Worm (Caenorhabditis elegans) whole organism, mixed stage, embryonic: ENCODE data around the gene atf-6.

ENCODE experiments used
- M03D4.4 ChIP-seq: sonication (generic microtip); optimal IDR thresholded peaks from 2 replicates; lab custom pipeline; 2017; ENCODE audit warnings: mild to moderate bottlenecking, missing genetic modification characterization, missing compliant biosample characterization
- bed-3 ChIP-seq: fragments of 200-800 bp; sonication (Bioruptor generic); optimal IDR thresholded peaks from 3 replicates; lab custom pipeline; 2018; ENCODE audit warnings: mild to moderate bottlenecking, missing genetic modification characterization, moderate library complexity, missing compliant biosample characterization
- blmp-1 ChIP-seq: fragments of 150-350 bp; optimal IDR thresholded peaks from 2 replicates; lab custom pipeline; 2014; ENCODE audit warnings: missing biosample characterization, missing genetic modification characterization
- ceh-39 ChIP-seq: fragments of 150-350 bp; optimal IDR thresholded peaks from 2 replicates; lab custom pipeline; 2014; ENCODE audit warnings: missing biosample characterization, missing genetic modification characterization
- ceh-43 ChIP-seq: fragments of 200-800 bp; sonication (Bioruptor generic); optimal IDR thresholded peaks from 2 replicates; lab custom pipeline; 2018; ENCODE audit warnings: mild to moderate bottlenecking, missing genetic modification characterization, moderate library complexity, missing compliant biosample characterization
- ceh-83 ChIP-seq: fragments of 200-800 bp; sonication (Bioruptor generic); optimal IDR thresholded peaks from 2 replicates; lab custom pipeline; 2018; ENCODE audit warnings: mild to moderate bottlenecking, missing genetic modification characterization, missing compliant biosample characterization
- ces-1 ChIP-seq: fragments of 150-350 bp; optimal IDR thresholded peaks from 2 replicates; lab custom pipeline; 2014; ENCODE audit warnings: missing biosample characterization, missing genetic modification reagents, missing genetic modification characterization
- cnd-1 ChIP-seq: fragments of 200-800 bp; sonication (Bioruptor generic); optimal IDR thresholded peaks from 2 replicates; lab custom pipeline; 2018; ENCODE audit warnings: mild to moderate bottlenecking, missing genetic modification characterization, missing compliant biosample characterization
- drap-1 ChIP-seq: fragments of 200-800 bp; sonication (Bioruptor generic); optimal IDR thresholded peaks from 3 replicates; lab custom pipeline; 2018; ENCODE audit warnings: mild to moderate bottlenecking, missing genetic modification characterization, missing compliant biosample characterization
- elt-1 ChIP-seq: sonication (generic microtip); optimal IDR thresholded peaks from 2 replicates; lab custom pipeline; 2017; ENCODE audit warnings: missing genetic modification characterization, mild to moderate bottlenecking, missing compliant biosample characterization, antibody characterized with exemption, moderate library complexity, borderline replicate concordance; ENCODE audit not compliant: insufficient read depth
- elt-3 ChIP-seq: fragments of 150-350 bp; optimal IDR thresholded peaks from 2 replicates; lab custom pipeline; 2014; ENCODE audit warnings: missing biosample characterization, missing genetic modification characterization
- flh-1 ChIP-seq: fragments of 200-800 bp; sonication (Bioruptor generic); optimal IDR thresholded peaks from 2 replicates; lab custom pipeline; 2018; ENCODE audit warnings: mild to moderate bottlenecking, missing genetic modification characterization, moderate library complexity, missing compliant biosample characterization
- ham-2 ChIP-seq: fragments of 200-800 bp; sonication (Bioruptor generic); optimal IDR thresholded peaks from 2 replicates; lab custom pipeline; 2018; ENCODE audit warnings: mild to moderate bottlenecking, missing genetic modification characterization, missing compliant biosample characterization
- hlh-1 ChIP-seq: fragments of 150-350 bp; optimal IDR thresholded peaks from 2 replicates; lab custom pipeline; 2014; ENCODE audit warnings: missing biosample characterization, missing genetic modification reagents, missing genetic modification characterization
- lin-13 ChIP-seq: fragments of 150-350 bp; optimal IDR thresholded peaks from 2 replicates; lab custom pipeline; 2014; ENCODE audit warnings: missing biosample characterization, missing genetic modification characterization
- lin-32 ChIP-seq: fragments of 200-800 bp; sonication (Bioruptor generic); optimal IDR thresholded peaks from 2 replicates; lab custom pipeline; 2018; ENCODE audit warnings: mild to moderate bottlenecking, missing genetic modification characterization, missing compliant biosample characterization
- lsy-2 ChIP-seq: fragments of 150-350 bp; optimal IDR thresholded peaks from 2 replicates; lab custom pipeline; 2014; ENCODE audit warnings: missing biosample characterization, missing genetic modification characterization
- mab-5 ChIP-seq: fragments of 150-350 bp; optimal IDR thresholded peaks from 2 replicates; lab custom pipeline; 2014; ENCODE audit warnings: missing biosample characterization, missing genetic modification characterization
- mep-1 ChIP-seq: fragments of 150-350 bp; optimal IDR thresholded peaks from 2 replicates; lab custom pipeline; 2017; ENCODE audit warnings: missing biosample characterization, missing genetic modification reagents, missing genetic modification characterization, inconsistent platforms
- mls-2 ChIP-seq: sonication (generic microtip); optimal IDR thresholded peaks from 2 replicates; lab custom pipeline; 2016; ENCODE audit warnings: mild to moderate bottlenecking, missing genetic modification characterization, moderate library complexity, missing compliant biosample characterization
- nhr-12 ChIP-seq: fragments of 150-350 bp; optimal IDR thresholded peaks from 2 replicates; lab custom pipeline; 2014; ENCODE audit warnings: missing biosample characterization, missing genetic modification characterization
- nhr-2 ChIP-seq: fragments of 150-350 bp; optimal IDR thresholded peaks from 2 replicates; lab custom pipeline; 2014; ENCODE audit warnings: missing biosample characterization, missing genetic modification characterization
- nhr-237 ChIP-seq: fragments of 150-350 bp; optimal IDR thresholded peaks from 2 replicates; lab custom pipeline; 2014; ENCODE audit warnings: missing biosample characterization, missing genetic modification characterization
- nhr-28 ChIP-seq: fragments of 150-350 bp; optimal IDR thresholded peaks from 2 replicates; lab custom pipeline; 2014; ENCODE audit warnings: missing biosample characterization, missing genetic modification characterization
- nhr-76 ChIP-seq: sonication (generic microtip); optimal IDR thresholded peaks from 2 replicates; lab custom pipeline; 2017; ENCODE audit warnings: missing biosample characterization, missing genetic modification characterization
- pha-4 ChIP-seq: fragments of 150-350 bp; optimal IDR thresholded peaks from 2 replicates; lab custom pipeline; 2018; ENCODE audit warnings: missing biosample characterization, missing genetic modification reagents, missing genetic modification characterization
- sem-2 ChIP-seq: fragments of 200-800 bp; sonication (Bioruptor generic); optimal IDR thresholded peaks from 2 replicates; lab custom pipeline; 2018; ENCODE audit warnings: mild to moderate bottlenecking, missing genetic modification characterization, missing compliant biosample characterization
- snpc-4 ChIP-seq: fragments of 150-350 bp; optimal IDR thresholded peaks from 2 replicates; lab custom pipeline; 2014; ENCODE audit warnings: missing biosample characterization, missing genetic modification characterization
- sptf-1 ChIP-seq: sonication (generic microtip); optimal IDR thresholded peaks from 2 replicates; lab custom pipeline; 2017; ENCODE audit warnings: mild to moderate bottlenecking, missing genetic modification characterization, moderate library complexity, missing compliant biosample characterization
- tbx-8 ChIP-seq: fragments of 200-800 bp; sonication (Bioruptor generic); optimal IDR thresholded peaks from 2 replicates; lab custom pipeline; 2018; ENCODE audit warnings: mild to moderate bottlenecking, missing genetic modification characterization, moderate library complexity, missing compliant biosample characterization
- unc-120 ChIP-seq: sonication (generic microtip); optimal IDR thresholded peaks from 2 replicates; lab custom pipeline; 2017; ENCODE audit warnings: missing genetic modification characterization, missing compliant biosample characterization; ENCODE audit not compliant: poor library complexity, severe bottlenecking
- unc-39 ChIP-seq: fragments of 150-350 bp; optimal IDR thresholded peaks from 2 replicates; lab custom pipeline; 2014; ENCODE audit warnings: missing biosample characterization, missing genetic modification characterization
- unc-62 ChIP-seq: fragments of 150-350 bp; optimal IDR thresholded peaks from 2 replicates; lab custom pipeline; 2014; ENCODE audit warnings: missing biosample characterization, missing genetic modification reagents, missing genetic modification characterization
- zip-8 ChIP-seq: fragments of 150-350 bp; optimal IDR thresholded peaks from 2 replicates; lab custom pipeline; 2014; ENCODE audit warnings: missing biosample characterization, missing genetic modification characterization
- ztf-11 ChIP-seq: fragments of 150-350 bp; optimal IDR thresholded peaks from 2 replicates; lab custom pipeline; 2014; ENCODE audit warnings: missing biosample characterization, missing genetic modification characterization

atf-6 gene

ce11 chrX:12480447-12480998 lies at the start of gene atf-6:
Gene atf-6, plus strand, starts transcription at chrX:12480948.
- TF ChIP-seq mab-5 (tag; lab: Kevin White, UChicago) (no peak), ham-2 (GFP tag; lab: Kevin White, UChicago) (peak; percentile 25), ceh-39 (tag; lab: Kevin White, UChicago) (no peak), lin-13 (peak; percentile 64), nhr-28 (tag; lab: Kevin White, UChicago) (no peak), snpc-4 (no peak), lin-32 (GFP tag; lab: Kevin White, UChicago) (peak; percentile 49), pha-4 (peak; percentile 60), nhr-2 (tag; lab: Kevin White, UChicago) (peak; percentile 46), ceh-83 (GFP tag; lab: Kevin White, UChicago) (no peak), sem-2 (GFP tag; lab: Kevin White, UChicago) (no peak), M03D4.4 (tag; lab: Kevin White, UChicago) (peak; percentile 71), mls-2 (tag; lab: Kevin White, UChicago) (peak; percentile 81), elt-1 (no peak), nhr-237 (tag; lab: Kevin White, UChicago) (peak; percentile 53), nhr-76 (tag; lab: Kevin White, UChicago) (no peak), ces-1 (peak; percentile 40), bed-3 (GFP tag; lab: Kevin White, UChicago) (no peak), elt-3 (tag; lab: Kevin White, UChicago) (no peak), hlh-1 (tag; lab: Kevin White, UChicago) (no peak), tbx-8 (no peak), blmp-1 (tag; lab: Kevin White, UChicago) (no peak), flh-1 (peak; percentile 38), unc-39 (tag; lab: Kevin White, UChicago) (no peak), unc-62 (GFP tag; lab: Kevin White, UChicago) (peak; percentile 19), zip-8 (tag; lab: Kevin White, UChicago) (no peak), lsy-2 (tag; lab: Kevin White, UChicago) (peak; percentile 46), sptf-1 (tag; lab: Kevin White, UChicago) (peak; percentile 78), mep-1 (tag; lab: Kevin White, UChicago) (peak; percentile 47), ceh-43 (GFP tag; lab: Kevin White, UChicago) (peak; percentile 3), nhr-12 (tag; lab: Kevin White, UChicago) (no peak), unc-120 (tag; lab: Kevin White, UChicago) (peak; percentile 71), cnd-1 (tag; lab: Kevin White, UChicago) (peak; percentile 68), drap-1 (peak; percentile 72), ztf-11 (tag; lab: Kevin White, UChicago) (peak; percentile 6)

ce11 chrX:12434086-12434485 lies 46.7 kb upstream of the atf-6 start, which contains the start of gene tsct-1:
Gene tsct-1, plus strand, starts transcription at chrX:12434097.
- no peak for TF ChIP-seq nhr-2 (tag; lab: Kevin White, UChicago)
- TF ChIP-seq lin-13 = no peak
- TF ChIP-seq unc-120 (tag; lab: Kevin White, UChicago) = no peak
- TF ChIP-seq elt-1 = no peak
- TF ChIP-seq hlh-1 (tag; lab: Kevin White, UChicago) = no peak

ce11 chrX:12435246-12435645 lies 45.5 kb upstream of the atf-6 start:
- TF ChIP-seq elt-1 = no peak

- no peak for TF ChIP-seq unc-62 (GFP tag; lab: Kevin White, UChicago)
- TF ChIP-seq nhr-237 (tag; lab: Kevin White, UChicago) = no peak
- no peak for TF ChIP-seq blmp-1 (tag; lab: Kevin White, UChicago)
- no peak for TF ChIP-seq bed-3 (GFP tag; lab: Kevin White, UChicago)
- no peak for TF ChIP-seq nhr-2 (tag; lab: Kevin White, UChicago)
- TF ChIP-seq snpc-4 = no peak
- TF ChIP-seq ham-2 (GFP tag; lab: Kevin White, UChicago) = no peak
Measured at ce11 chrX:12436486-12436885, 44.3 kb upstream of the atf-6 start.
